Fruit fly (Drosophila melanogaster) whole organism, pupa: ENCODE results near the gene CG34132.

Experiments used
- CG10348 ChIP-seq: fragments of 200-800 bp; sonication (Bioruptor generic); IDR thresholded peaks from 2 replicates; pipeline ENCODE4 v1.3.6; 2022; ENCODE audit warnings: missing biosample characterization, missing genetic modification characterization
- CG12605 ChIP-seq: fragments of 200-800 bp; sonication (Bioruptor generic); IDR thresholded peaks from 2 replicates; pipeline ENCODE4 v1.3.6; 2022; ENCODE audit warnings: missing biosample characterization, missing genetic modification characterization
- CG13204 ChIP-seq: fragments of 200-800 bp; sonication (Bioruptor generic); optimal IDR thresholded peaks from 2 replicates; lab custom pipeline; 2018; ENCODE audit warnings: missing biosample characterization, mild to moderate bottlenecking, missing genetic modification characterization, moderate library complexity
- CG14655 ChIP-seq: fragments of 200-800 bp; sonication (Bioruptor generic); optimal IDR thresholded peaks from 3 replicates; lab custom pipeline; 2017; ENCODE audit warnings: mild to moderate bottlenecking, missing biosample characterization, missing genetic modification reagents, missing genetic modification characterization
- CG15710 ChIP-seq: fragments of 200-800 bp; sonication (Bioruptor generic); optimal IDR thresholded peaks from 2 replicates; lab custom pipeline; 2018; ENCODE audit warnings: missing biosample characterization, mild to moderate bottlenecking, missing genetic modification characterization, moderate library complexity
- CG17806 ChIP-seq: fragments of 200-800 bp; sonication (Bioruptor generic); optimal IDR thresholded peaks from 2 replicates; lab custom pipeline; 2018; ENCODE audit warnings: missing biosample characterization, mild to moderate bottlenecking, missing genetic modification characterization, moderate library complexity
- CG32121 ChIP-seq: fragments of 200-800 bp; sonication (Bioruptor generic); IDR thresholded peaks from 2 replicates; pipeline ENCODE4 v1.3.6; 2022; ENCODE audit warnings: missing biosample characterization, missing genetic modification characterization
- CG34367 ChIP-seq: fragments of 200-800 bp; sonication (Bioruptor generic); optimal IDR thresholded peaks from 2 replicates; lab custom pipeline; 2018; ENCODE audit warnings: missing biosample characterization, mild to moderate bottlenecking, missing genetic modification characterization
- CG4496 ChIP-seq: fragments of 200-800 bp; sonication (Bioruptor generic); IDR thresholded peaks from 3 replicates; pipeline ENCODE4 v1.3.6; 2022; ENCODE audit warnings: missing biosample characterization, missing genetic modification characterization
- CG8159 ChIP-seq: fragments of 200-800 bp; sonication (Bioruptor generic); optimal IDR thresholded peaks from 3 replicates; lab custom pipeline; 2018; ENCODE audit warnings: missing biosample characterization, mild to moderate bottlenecking, missing genetic modification characterization, moderate library complexity
- CG8301 ChIP-seq: fragments of 200-800 bp; sonication (Bioruptor generic); optimal IDR thresholded peaks from 2 replicates; lab custom pipeline; 2018; ENCODE audit warnings: missing biosample characterization, mild to moderate bottlenecking, missing genetic modification characterization
- CG9948 ChIP-seq: fragments of 200-800 bp; sonication (Bioruptor generic); optimal IDR thresholded peaks from 2 replicates; lab custom pipeline; 2018; ENCODE audit warnings: missing biosample characterization, mild to moderate bottlenecking, missing genetic modification characterization, moderate library complexity
- D1 ChIP-seq: fragments of 200-800 bp; sonication (Bioruptor generic); optimal IDR thresholded peaks from 2 replicates; lab custom pipeline; 2018; ENCODE audit warnings: missing biosample characterization, mild to moderate bottlenecking, missing genetic modification characterization, moderate library complexity
- EcR ChIP-seq: fragments of 200-800 bp; sonication (Bioruptor generic); optimal IDR thresholded peaks from 3 replicates; lab custom pipeline; 2019; ENCODE audit warnings: missing biosample characterization, missing genetic modification characterization, mild to moderate bottlenecking, moderate library complexity, missing genetic modification reagents
- Ets98B ChIP-seq: fragments of 200-800 bp; sonication (Bioruptor generic); IDR thresholded peaks from 2 replicates; pipeline ENCODE4 v1.3.6; 2022; ENCODE audit warnings: missing biosample characterization, missing genetic modification characterization
- Pif1A ChIP-seq: fragments of 200-800 bp; sonication (Bioruptor generic); optimal IDR thresholded peaks from 3 replicates; lab custom pipeline; 2016; ENCODE audit warnings: missing biosample characterization, missing genetic modification characterization
- Pif1B ChIP-seq: fragments of 200-800 bp; sonication (Bioruptor generic); optimal IDR thresholded peaks from 3 replicates; lab custom pipeline; 2016; ENCODE audit warnings: missing biosample characterization, missing genetic modification characterization
- Snoo ChIP-seq: fragments of 200-800 bp; sonication (Bioruptor generic); optimal IDR thresholded peaks from 3 replicates; lab custom pipeline; 2017; ENCODE audit warnings: missing biosample characterization, mild to moderate bottlenecking, missing genetic modification characterization, inconsistent platforms
- fd96Ca ChIP-seq: fragments of 200-800 bp; sonication (Bioruptor generic); IDR thresholded peaks from 3 replicates; pipeline ENCODE4 v1.3.6; 2022; ENCODE audit warnings: missing biosample characterization, missing genetic modification characterization
- gl ChIP-seq: fragments of 200-800 bp; sonication (Bioruptor generic); optimal IDR thresholded peaks from 2 replicates; lab custom pipeline; 2018; ENCODE audit warnings: missing biosample characterization, mild to moderate bottlenecking, missing genetic modification characterization
- rn ChIP-seq: fragments of 200-800 bp; sonication (Bioruptor generic); IDR thresholded peaks from 2 replicates; pipeline ENCODE4 v1.3.6; 2022; ENCODE audit warnings: missing biosample characterization, missing genetic modification characterization

The CG34132 gene

DNA sequence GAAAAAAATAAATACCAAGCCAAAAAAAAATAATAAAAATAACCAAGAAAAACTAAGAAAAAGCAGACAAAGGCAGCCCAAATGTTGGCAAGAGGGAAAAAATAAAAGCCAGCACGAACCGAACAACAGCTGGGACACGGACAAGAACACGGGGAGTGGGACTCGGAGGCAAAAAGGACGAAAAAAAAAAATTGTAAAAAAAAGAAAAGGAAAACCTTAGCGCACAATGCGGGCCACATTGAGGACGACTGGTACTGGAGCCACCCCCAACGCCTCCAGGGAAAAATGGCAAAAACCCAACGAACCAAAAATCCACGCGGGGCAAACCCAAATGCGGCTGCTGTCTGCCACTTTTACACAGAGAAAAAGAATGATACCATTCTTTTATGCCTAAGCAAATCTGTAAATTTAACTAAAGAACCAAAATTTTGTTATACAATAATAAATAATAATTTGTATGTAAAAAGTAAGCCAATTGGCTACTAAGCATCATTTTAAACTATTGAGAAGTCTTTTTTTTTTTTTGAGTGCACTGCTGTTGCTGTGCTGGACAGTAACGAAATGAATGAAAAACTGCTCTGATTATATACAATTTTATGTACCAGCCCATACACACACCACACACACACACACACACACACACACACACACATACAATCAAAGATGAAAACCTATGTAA is 46.9 kb downstream of the CG34132 start:
- no peak for TF ChIP-seq CG34367 (tag; lab: Kevin White, UChicago)
- TF ChIP-seq CG8301 (tag; lab: Kevin White, UChicago), result peak; percentile 9
- 0 out of 3 replicates have a peak, but pooled peaks have one; percentile 15 for TF ChIP-seq CG4496 (GFP tag; lab: Robert Waterston, UW)
- peak; percentile 34 for TF ChIP-seq CG14655 (GFP tag; lab: Kevin White, UChicago)
- no peak for TF ChIP-seq D1 (tag; lab: Kevin White, UChicago)
- TF ChIP-seq Pif1A (GFP tag; lab: Kevin White, UChicago), result no peak
- TF ChIP-seq CG10348 (GFP tag; lab: Robert Waterston, UW), result 0 out of 2 replicates have a peak, but pooled peaks have one; percentile 35
- TF ChIP-seq Pif1B (GFP tag; lab: Kevin White, UChicago), result peak; percentile 16
- TF ChIP-seq CG32121, result peak; percentile 68
- no peak for TF ChIP-seq Snoo (tag; lab: Kevin White, UChicago)
- peak; percentile 48; the same call in 2 of the 3 replicates for TF ChIP-seq fd96Ca (GFP tag; lab: Robert Waterston, UW)
- TF ChIP-seq CG8159, result peak; percentile 69
- no peak for TF ChIP-seq CG13204
- peak; percentile 40 for TF ChIP-seq CG15710
- peak; percentile 40 for TF ChIP-seq CG9948 (tag; lab: Kevin White, UChicago)
- TF ChIP-seq Ets98B (GFP tag; lab: Robert Waterston, UW), result peak; percentile 41; the same call in 1 of the 2 replicates
- peak; percentile 42 for TF ChIP-seq CG17806 (tag; lab: Kevin White, UChicago)

DNA sequence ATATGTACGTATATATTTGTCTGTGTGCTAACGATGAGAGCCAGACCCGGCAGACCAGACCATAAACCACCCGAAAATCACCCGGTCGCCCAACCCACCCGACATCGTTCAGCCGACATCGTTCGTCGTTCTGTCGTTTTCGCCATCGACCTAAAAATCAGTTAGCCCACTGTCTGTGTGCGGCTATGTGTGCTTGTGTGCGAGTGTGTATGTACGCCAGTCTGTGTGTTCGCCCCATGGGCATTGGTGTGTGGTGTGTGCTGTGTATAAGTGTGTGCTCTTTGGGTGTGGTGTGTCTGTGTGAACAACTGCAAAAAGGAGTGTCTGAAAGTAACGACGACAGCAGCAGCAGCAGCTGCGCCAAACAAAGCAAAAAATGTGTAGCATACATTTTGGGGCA is 47.9 kb downstream of the CG34132 start:
- TF ChIP-seq Pif1B (GFP tag; lab: Kevin White, UChicago), result no peak
- no peak for TF ChIP-seq rn (GFP tag; lab: Robert Waterston, UW)
- no peak for TF ChIP-seq CG10348 (GFP tag; lab: Robert Waterston, UW)
- TF ChIP-seq Snoo (tag; lab: Kevin White, UChicago), result no peak
- no peak for TF ChIP-seq Pif1A (GFP tag; lab: Kevin White, UChicago)
- TF ChIP-seq CG8301 (tag; lab: Kevin White, UChicago), result no peak
- no peak for TF ChIP-seq Ets98B (GFP tag; lab: Robert Waterston, UW)
- TF ChIP-seq CG13204, result no peak
- no peak for TF ChIP-seq CG4496 (GFP tag; lab: Robert Waterston, UW)
- TF ChIP-seq EcR (GFP tag; lab: Kevin White, UChicago), result no peak
- TF ChIP-seq fd96Ca (GFP tag; lab: Robert Waterston, UW), result no peak
- no peak for TF ChIP-seq CG15710
- no peak for TF ChIP-seq CG12605 (GFP tag; lab: Robert Waterston, UW)
- no peak for TF ChIP-seq CG34367 (tag; lab: Kevin White, UChicago)
- no peak for TF ChIP-seq D1 (tag; lab: Kevin White, UChicago)
- no peak for TF ChIP-seq CG9948 (tag; lab: Kevin White, UChicago)
- TF ChIP-seq CG17806 (tag; lab: Kevin White, UChicago), result no peak
- TF ChIP-seq gl, result no peak
